Fruit fly (Drosophila melanogaster) whole organism, prepupa: ENCODE data around the gene RapGAP1.

Experiments
- Blimp-1 ChIP-seq: fragments of 200-800 bp; sonication (Bioruptor generic); optimal IDR thresholded peaks from 3 replicates; lab custom pipeline; 2017; ENCODE audit warnings: missing biosample characterization, missing genetic modification characterization, mild to moderate bottlenecking, moderate library complexity, missing genetic modification reagents
- CG10631 ChIP-seq: fragments of 200-800 bp; sonication (Bioruptor generic); optimal IDR thresholded peaks from 2 replicates; lab custom pipeline; 2016; ENCODE audit warnings: missing biosample characterization, missing genetic modification characterization
- CG10669 ChIP-seq: fragments of 200-800 bp; sonication (Bioruptor generic); optimal IDR thresholded peaks from 3 replicates; lab custom pipeline; 2018; ENCODE audit warnings: missing biosample characterization, mild to moderate bottlenecking, missing genetic modification characterization, moderate library complexity
- CG11762 ChIP-seq: fragments of 200-800 bp; sonication (Bioruptor generic); optimal IDR thresholded peaks from 3 replicates; lab custom pipeline; 2016; ENCODE audit warnings: missing biosample characterization, missing genetic modification characterization; ENCODE audit not compliant: insufficient read depth
- CG15336 ChIP-seq: fragments of 200-800 bp; sonication (Bioruptor generic); IDR thresholded peaks from 2 replicates; pipeline ENCODE4 v1.3.6; 2022; ENCODE audit warnings: missing biosample characterization, missing genetic modification characterization
- CG3032 ChIP-seq: fragments of 200-800 bp; optimal IDR thresholded peaks from 2 replicates; lab custom pipeline; 2019; ENCODE audit warnings: missing biosample characterization, mild to moderate bottlenecking, missing genetic modification characterization, moderate library complexity
- CG31627 ChIP-seq: fragments of 200-800 bp; sonication (Bioruptor generic); optimal IDR thresholded peaks from 3 replicates; lab custom pipeline; 2016; ENCODE audit warnings: missing biosample characterization, missing genetic modification characterization
- CG32006 ChIP-seq: fragments of 200-800 bp; sonication (Bioruptor generic); optimal IDR thresholded peaks from 3 replicates; lab custom pipeline; 2017; ENCODE audit warnings: missing biosample characterization, mild to moderate bottlenecking, missing genetic modification characterization
- CG34406 ChIP-seq: fragments of 200-800 bp; sonication (Bioruptor generic); optimal IDR thresholded peaks from 3 replicates; lab custom pipeline; 2016; ENCODE audit warnings: missing biosample characterization, missing genetic modification characterization
- CG4318 ChIP-seq: fragments of 200-800 bp; sonication (Bioruptor generic); optimal IDR thresholded peaks from 3 replicates; lab custom pipeline; 2017; ENCODE audit warnings: missing biosample characterization, mild to moderate bottlenecking, missing genetic modification characterization
- CG6163 ChIP-seq: fragments of 200-800 bp; sonication (Bioruptor generic); IDR thresholded peaks from 3 replicates; pipeline ENCODE4 v1.3.6; 2022; ENCODE audit warnings: missing biosample characterization, missing genetic modification characterization
- CG6808 ChIP-seq: fragments of 200-800 bp; sonication (Bioruptor generic); optimal IDR thresholded peaks from 3 replicates; lab custom pipeline; 2017; ENCODE audit warnings: missing biosample characterization, missing genetic modification characterization, mild to moderate bottlenecking, moderate library complexity, missing genetic modification reagents
- CG6854 ChIP-seq: fragments of 200-800 bp; sonication (Bioruptor generic); optimal IDR thresholded peaks from 2 replicates; lab custom pipeline; 2017; ENCODE audit warnings: missing biosample characterization, mild to moderate bottlenecking, missing genetic modification characterization
- CG7368 ChIP-seq: fragments of 200-800 bp; sonication (Bioruptor generic); optimal IDR thresholded peaks from 3 replicates; lab custom pipeline; 2016; ENCODE audit warnings: missing biosample characterization, missing genetic modification characterization
- CG8319 ChIP-seq: fragments of 200-800 bp; sonication (Bioruptor generic); optimal IDR thresholded peaks from 3 replicates; lab custom pipeline; 2016; ENCODE audit warnings: missing biosample characterization, missing genetic modification characterization
- CG8632 ChIP-seq: fragments of 200-800 bp; sonication (Bioruptor generic); optimal IDR thresholded peaks from 3 replicates; lab custom pipeline; 2016; ENCODE audit warnings: missing biosample characterization, missing genetic modification characterization
- CG9139 ChIP-seq: fragments of 200-800 bp; sonication (Bioruptor generic); optimal IDR thresholded peaks from 3 replicates; lab custom pipeline; 2017; ENCODE audit warnings: missing biosample characterization, mild to moderate bottlenecking, missing genetic modification characterization
- Eip75B ChIP-seq: fragments of 200-800 bp; sonication (Bioruptor generic); optimal IDR thresholded peaks from 3 replicates; lab custom pipeline; 2016; ENCODE audit warnings: missing biosample characterization, missing genetic modification characterization
- Eip78C ChIP-seq: fragments of 200-800 bp; sonication (Bioruptor generic); peaks from one replicate; lab custom pipeline; 2016; ENCODE audit warnings: missing biosample characterization, missing genetic modification characterization
- Eip93F ChIP-seq: fragments of 200-800 bp; sonication (Bioruptor generic); optimal IDR thresholded peaks from 2 replicates; lab custom pipeline; 2016; ENCODE audit warnings: missing biosample characterization, mild to moderate bottlenecking, missing genetic modification characterization
- Ets96B ChIP-seq: fragments of 200-800 bp; optimal IDR thresholded peaks from 2 replicates; lab custom pipeline; 2019; ENCODE audit warnings: missing biosample characterization, mild to moderate bottlenecking, missing genetic modification characterization, moderate library complexity
- Gug ChIP-seq: fragments of 200-800 bp; sonication (Bioruptor generic); IDR thresholded peaks from 2 replicates; pipeline ENCODE4 v1.3.6; 2022; ENCODE audit warnings: missing biosample characterization, missing genetic modification characterization
- Hr38 ChIP-seq: sonication (Bioruptor generic); optimal IDR thresholded peaks from 2 replicates; lab custom pipeline; 2016; ENCODE audit warnings: missing biosample characterization, missing genetic modification characterization
- Hr39 ChIP-seq: fragments of 200-800 bp; sonication (Bioruptor generic); optimal IDR thresholded peaks from 2 replicates; lab custom pipeline; 2016; ENCODE audit warnings: missing biosample characterization, missing genetic modification characterization
- Lpt ChIP-seq: fragments of 200-800 bp; sonication (Bioruptor generic); optimal IDR thresholded peaks from 3 replicates; lab custom pipeline; 2016; ENCODE audit warnings: missing biosample characterization, missing genetic modification characterization
- Met ChIP-seq: fragments of 200-800 bp; sonication (Bioruptor generic); optimal IDR thresholded peaks from 3 replicates; lab custom pipeline; 2016; ENCODE audit warnings: missing biosample characterization, missing genetic modification characterization
- Smox ChIP-seq: fragments of 200-800 bp; sonication (Bioruptor generic); optimal IDR thresholded peaks from 3 replicates; lab custom pipeline; 2016; ENCODE audit warnings: missing biosample characterization, missing genetic modification characterization
- Sox14 ChIP-seq: fragments of 200-800 bp; sonication (Bioruptor generic); optimal IDR thresholded peaks from 3 replicates; lab custom pipeline; 2016; ENCODE audit warnings: missing biosample characterization, missing genetic modification characterization
- achi ChIP-seq: fragments of 200-800 bp; sonication (Bioruptor generic); optimal IDR thresholded peaks from 3 replicates; lab custom pipeline; 2016; ENCODE audit warnings: missing biosample characterization, missing genetic modification characterization
- acj6 ChIP-seq: fragments of 200-800 bp; sonication (Bioruptor generic); optimal IDR thresholded peaks from 3 replicates; lab custom pipeline; 2016; ENCODE audit warnings: missing biosample characterization, missing genetic modification characterization
- cyc ChIP-seq: fragments of 200-800 bp; sonication (Bioruptor generic); optimal IDR thresholded peaks from 3 replicates; lab custom pipeline; 2016; ENCODE audit warnings: missing biosample characterization, missing genetic modification characterization
- dac ChIP-seq: fragments of 200-800 bp; sonication (Bioruptor generic); optimal IDR thresholded peaks from 2 replicates; lab custom pipeline; 2017; ENCODE audit warnings: missing biosample characterization, mild to moderate bottlenecking, missing genetic modification characterization
- dsx ChIP-seq: fragments of 200-800 bp; optimal IDR thresholded peaks from 3 replicates; lab custom pipeline; 2019; ENCODE audit warnings: missing biosample characterization, mild to moderate bottlenecking, missing genetic modification characterization, moderate library complexity; ENCODE audit not compliant: poor library complexity, severe bottlenecking
- esn ChIP-seq: fragments of 200-800 bp; sonication (Bioruptor generic); optimal IDR thresholded peaks from 2 replicates; lab custom pipeline; 2016; ENCODE audit warnings: missing biosample characterization, mild to moderate bottlenecking, missing genetic modification characterization, moderate library complexity
- fd59A ChIP-seq: fragments of 200-800 bp; sonication (Bioruptor generic); optimal IDR thresholded peaks from 2 replicates; lab custom pipeline; 2017; ENCODE audit warnings: missing biosample characterization, mild to moderate bottlenecking, missing genetic modification characterization, missing genetic modification reagents
- fd85E ChIP-seq: fragments of 200-800 bp; sonication (Bioruptor generic); optimal IDR thresholded peaks from 3 replicates; lab custom pipeline; 2016; ENCODE audit warnings: missing biosample characterization, missing genetic modification characterization
- lz ChIP-seq: fragments of 200-800 bp; sonication (Bioruptor generic); optimal IDR thresholded peaks from 3 replicates; lab custom pipeline; 2016; ENCODE audit warnings: missing biosample characterization, missing genetic modification characterization
- pdm3 ChIP-seq: fragments of 200-800 bp; sonication (Bioruptor generic); optimal IDR thresholded peaks from 3 replicates; lab custom pipeline; 2016; ENCODE audit warnings: missing biosample characterization, missing genetic modification characterization
- spab ChIP-seq: fragments of 200-800 bp; sonication (Bioruptor generic); optimal IDR thresholded peaks from 2 replicates; lab custom pipeline; 2017; ENCODE audit warnings: missing biosample characterization, mild to moderate bottlenecking, missing genetic modification characterization, missing genetic modification reagents
- ss ChIP-seq, 2 experiments: fragments of 200-800 bp; sonication (Bioruptor generic); optimal IDR thresholded peaks; 2 replicates in 1 of 2; 3 replicates in 1 of 2; lab custom pipeline; 2017 to 2018; ENCODE audit warnings: mild to moderate bottlenecking in 2 of 2, missing biosample characterization in 2 of 2, missing genetic modification characterization in 2 of 2, moderate library complexity in 1 of 2
- svp ChIP-seq: fragments of 200-800 bp; sonication (Bioruptor generic); peaks from one replicate; lab custom pipeline; 2016; ENCODE audit warnings: missing biosample characterization, missing genetic modification characterization
- topi ChIP-seq: fragments of 200-800 bp; sonication (Bioruptor generic); optimal IDR thresholded peaks from 3 replicates; lab custom pipeline; 2016; ENCODE audit warnings: missing biosample characterization, missing genetic modification characterization
- vri ChIP-seq: fragments of 200-800 bp; sonication (Bioruptor generic); optimal IDR thresholded peaks from 3 replicates; lab custom pipeline; 2016; ENCODE audit warnings: missing biosample characterization, mild to moderate bottlenecking, missing genetic modification characterization

The RapGAP1 gene

dm6 chr2L:7541047-7541726 lies 37.6 kb downstream of the RapGAP1 start (continued):
- TF ChIP-seq CG6854 (GFP tag; lab: Kevin White, UChicago), result no peak
- peak; percentile 58 for TF ChIP-seq CG10669 (GFP tag; lab: Kevin White, UChicago)
- peak; percentile 56 for TF ChIP-seq CG32006
- peak; percentile 27 for TF ChIP-seq Hr39 (GFP tag; lab: Kevin White, UChicago)
- TF ChIP-seq Eip78C, result peak; percentile 84
- TF ChIP-seq Sox14 (GFP tag; lab: Kevin White, UChicago), result peak; percentile 37
- TF ChIP-seq Blimp-1 (GFP tag; lab: Kevin White, UChicago), result no peak
- no peak for TF ChIP-seq Hr38 (GFP tag; lab: Kevin White, UChicago)
- TF ChIP-seq achi (GFP tag; lab: Kevin White, UChicago), result peak; percentile 27
- peak; percentile 51 for TF ChIP-seq CG10631
- TF ChIP-seq Eip75B (GFP tag; lab: Kevin White, UChicago), result peak; percentile 38
- TF ChIP-seq fd59A (GFP tag; lab: Kevin White, UChicago), result peak; percentile 31
- TF ChIP-seq pdm3 (GFP tag; lab: Kevin White, UChicago), result peak; percentile 36
- TF ChIP-seq CG15336 (GFP tag; lab: Robert Waterston, UW), result peak; percentile 35; the same call in 1 of the 2 replicates
- TF ChIP-seq topi (GFP tag; lab: Kevin White, UChicago), result peak; percentile 17
- peak; percentile 10 for TF ChIP-seq CG8632 (GFP tag; lab: Kevin White, UChicago)
- peak; percentile 57 for TF ChIP-seq spab (GFP tag; lab: Kevin White, UChicago)
- peak; percentile 21 for TF ChIP-seq lz (GFP tag; lab: Kevin White, UChicago)
- TF ChIP-seq Met (GFP tag; lab: Kevin White, UChicago), result peak; percentile 39
- peak; percentile 73 for TF ChIP-seq Ets96B (tag; lab: Kevin White, UChicago)

- TF ChIP-seq ss (GFP tag; optimal IDR thresholded peaks at IDR 0.05; lab: Kevin White, UChicago), result peak in 1 of 2 experiments; percentile 95
- TF ChIP-seq Eip78C, result peak; percentile 23
- no peak for TF ChIP-seq CG11762
- TF ChIP-seq Lpt (GFP tag; lab: Kevin White, UChicago), result no peak
- 0 out of 3 replicates have a peak, but pooled peaks have one; percentile 15 for TF ChIP-seq CG6163 (GFP tag; lab: Robert Waterston, UW)
These were observed 42.4 kb downstream of the RapGAP1 start for dm6 chr2L:7536332-7536731.

dm6 chr2L:7534917-7535316 lies 43.9 kb downstream of the RapGAP1 start:
- TF ChIP-seq Eip75B (GFP tag; lab: Kevin White, UChicago) (peak; percentile 54), dsx (GFP tag; lab: Kevin White, UChicago) (no peak), dac (GFP tag; lab: Kevin White, UChicago) (peak; percentile 59), CG11762 (peak; percentile 49), CG7368 (GFP tag; lab: Kevin White, UChicago) (peak; percentile 62), CG31627 (GFP tag; lab: Kevin White, UChicago) (peak; percentile 91), Gug (GFP tag; lab: Robert Waterston, UW) (peak; percentile 52), CG8319 (peak; percentile 49), CG6808 (GFP tag; lab: Kevin White, UChicago) (peak; percentile 56), CG32006 (peak; percentile 37), ss (GFP tag; optimal IDR thresholded peaks at IDR 0.05; lab: Kevin White, UChicago) (peak in 1 of 2 experiments; percentile 45), Lpt (GFP tag; lab: Kevin White, UChicago) (no peak), Smox (peak; percentile 62), achi (GFP tag; lab: Kevin White, UChicago) (peak; percentile 36), fd85E (GFP tag; lab: Kevin White, UChicago) (no peak), CG6854 (GFP tag; lab: Kevin White, UChicago) (peak; percentile 13), svp (no peak), CG6163 (GFP tag; lab: Robert Waterston, UW) (peak; percentile 80), CG4318 (GFP tag; lab: Kevin White, UChicago) (no peak), CG8632 (GFP tag; lab: Kevin White, UChicago) (peak; percentile 19), Sox14 (GFP tag; lab: Kevin White, UChicago) (peak; percentile 79), Eip93F (GFP tag; lab: Kevin White, UChicago) (no peak), esn (GFP tag; lab: Kevin White, UChicago) (peak; percentile 86), acj6 (GFP tag; lab: Kevin White, UChicago) (peak; percentile 60), CG3032 (tag; lab: Kevin White, UChicago) (peak; percentile 65), CG9139 (GFP tag; lab: Kevin White, UChicago) (peak; percentile 25), cyc (GFP tag; lab: Kevin White, UChicago) (peak; percentile 86), CG10631 (peak; percentile 47), CG34406 (peak; percentile 30), vri (GFP tag; lab: Kevin White, UChicago) (peak; percentile 51), Hr39 (GFP tag; lab: Kevin White, UChicago) (peak; percentile 85), Eip78C (peak; percentile 83), CG15336 (GFP tag; lab: Robert Waterston, UW) (0 out of 2 replicates have a peak, but pooled peaks have one; percentile 15), CG10669 (GFP tag; lab: Kevin White, UChicago) (peak; percentile 68), Blimp-1 (GFP tag; lab: Kevin White, UChicago) (peak; percentile 45)
